Worm (Caenorhabditis elegans): Measurements from ENCODE around the gene R148.3.

R148.3 gene

DNA sequence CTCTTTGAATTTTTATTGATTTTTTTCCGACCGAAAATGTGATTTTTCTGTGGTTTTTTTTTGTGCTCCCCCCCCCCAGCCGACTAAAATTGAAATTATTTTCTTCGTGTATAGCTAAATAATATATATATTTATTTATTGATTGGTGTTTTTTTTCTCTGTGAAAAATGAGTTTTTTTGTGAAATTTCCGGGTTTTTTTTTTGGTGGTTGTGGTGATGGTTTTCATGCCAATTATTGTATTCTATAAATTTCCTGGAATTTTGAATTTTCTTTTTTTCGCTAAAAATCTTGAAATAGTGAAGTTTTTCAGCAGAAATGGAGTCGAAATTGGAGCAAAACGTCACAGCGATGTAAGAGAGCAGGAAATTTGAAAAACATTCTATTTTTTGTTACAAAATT is 8.2 kb downstream of the R148.3 start, which contains the start of gene lmtr-5:
Gene lmtr-5, plus strand, starts transcription at position 301 of the 400 bp plus-strand sequence.
- TF ChIP-seq tab-1 (GFP tag; IDR thresholded peaks at IDR 0.05) = no peak
- no peak for TF ChIP-seq med-1 (GFP tag; optimal IDR thresholded peaks at IDR 0.05; ENCODE audit: insufficient read depth)
- no peak for TF ChIP-seq cog-1 (tag; optimal IDR thresholded peaks at IDR 0.05)
- no peak for TF ChIP-seq T22C8.4 (GFP tag; IDR thresholded peaks at IDR 0.05)
- TF ChIP-seq ztf-29 (GFP tag; IDR thresholded peaks at IDR 0.05) = no peak
- TF ChIP-seq ztf-23 (GFP tag; IDR thresholded peaks at IDR 0.05) = no peak
- TF ChIP-seq flt-1 (GFP tag; IDR thresholded peaks at IDR 0.05) = no peak
- TF ChIP-seq ref-1 (GFP tag; conservative IDR thresholded peaks at IDR 0.05) = no peak
- TF ChIP-seq klf-2 (GFP tag; conservative IDR thresholded peaks at IDR 0.05) = no peak

DNA sequence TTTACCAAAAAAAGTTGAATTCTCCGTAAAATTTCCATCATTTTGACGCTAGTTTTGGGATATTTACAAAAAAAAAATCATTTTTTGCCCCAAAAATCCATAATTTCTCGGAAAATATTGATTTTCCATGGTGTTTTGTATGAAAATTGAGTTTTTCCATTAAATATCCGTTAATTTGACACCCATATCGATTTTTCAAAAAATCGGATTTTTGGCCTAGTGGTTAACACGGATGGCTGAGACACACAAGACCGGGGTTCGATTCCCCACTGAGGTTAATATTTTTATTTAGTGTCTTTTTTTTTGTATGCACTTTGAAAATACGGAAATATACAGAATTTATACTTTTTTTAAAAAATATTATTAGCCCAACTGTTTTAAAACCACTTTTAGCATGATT is 10.1 kb downstream of the R148.3 start:
- TF ChIP-seq ztf-23 (GFP tag; IDR thresholded peaks at IDR 0.05) (no peak), med-1 (GFP tag; optimal IDR thresholded peaks at IDR 0.05; ENCODE audit: insufficient read depth) (no peak), T22C8.4 (GFP tag; IDR thresholded peaks at IDR 0.05) (no peak), flt-1 (GFP tag; IDR thresholded peaks at IDR 0.05) (no peak), tab-1 (GFP tag; IDR thresholded peaks at IDR 0.05) (no peak), cog-1 (tag; optimal IDR thresholded peaks at IDR 0.05) (no peak), ref-1 (GFP tag; conservative IDR thresholded peaks at IDR 0.05) (no peak), klf-2 (GFP tag; conservative IDR thresholded peaks at IDR 0.05) (no peak), ztf-29 (GFP tag; IDR thresholded peaks at IDR 0.05) (no peak)

DNA sequence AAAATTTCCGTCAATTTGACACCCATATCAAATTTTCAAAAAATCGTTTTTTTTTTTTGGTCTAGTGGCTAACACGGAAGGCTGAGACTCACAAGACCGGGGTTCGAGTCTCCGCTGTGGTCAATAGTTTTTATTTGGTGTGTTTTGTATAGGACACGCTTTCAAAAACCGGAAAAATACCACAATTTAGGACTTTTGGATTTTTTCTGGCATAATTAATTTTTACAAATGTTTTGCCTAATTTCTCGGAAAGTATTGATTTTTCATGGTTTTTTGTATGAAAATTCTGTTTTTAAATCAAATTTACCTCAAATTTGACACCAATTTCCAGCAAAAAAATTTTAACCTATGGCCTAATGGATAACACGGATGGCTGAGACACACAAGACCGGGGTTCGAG is 10.8 kb downstream of the R148.3 start, which contains the start of gene mks-1:
Gene mks-1, plus strand, starts transcription at position 301 of the 400 bp plus-strand sequence.
- TF ChIP-seq med-1 (GFP tag; optimal IDR thresholded peaks at IDR 0.05; ENCODE audit: insufficient read depth) (no peak), cog-1 (tag; optimal IDR thresholded peaks at IDR 0.05) (no peak), ref-1 (GFP tag; conservative IDR thresholded peaks at IDR 0.05) (no peak), tab-1 (GFP tag; IDR thresholded peaks at IDR 0.05) (no peak), ztf-23 (GFP tag; IDR thresholded peaks at IDR 0.05) (no peak), T22C8.4 (GFP tag; IDR thresholded peaks at IDR 0.05) (no peak)

DNA sequence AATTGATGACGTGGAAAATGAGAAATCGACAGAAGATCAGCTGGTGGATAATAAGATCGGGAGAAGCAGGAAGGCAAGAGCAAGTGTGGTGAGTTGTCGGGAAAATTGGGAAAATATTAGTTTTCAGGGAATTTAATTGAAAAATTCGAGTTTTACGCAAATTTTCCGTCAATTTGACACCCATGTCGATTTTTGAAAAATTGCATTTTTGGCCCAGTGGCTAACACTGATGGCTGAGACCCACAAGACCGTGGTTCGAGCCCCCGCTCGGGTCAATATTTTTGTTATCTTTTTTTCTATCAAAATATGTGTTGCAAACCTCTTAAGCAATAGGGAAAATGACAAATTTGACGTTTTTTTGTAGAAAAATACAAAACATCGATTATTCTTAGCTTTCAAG is 13.4 kb downstream of the R148.3 start:
- TF ChIP-seq ztf-23 (GFP tag; IDR thresholded peaks at IDR 0.05) = no peak
- TF ChIP-seq cog-1 (tag; optimal IDR thresholded peaks at IDR 0.05) = no peak
- TF ChIP-seq tab-1 (GFP tag; IDR thresholded peaks at IDR 0.05) = no peak
- no peak for TF ChIP-seq ref-1 (GFP tag; conservative IDR thresholded peaks at IDR 0.05)
- TF ChIP-seq flt-1 (GFP tag; IDR thresholded peaks at IDR 0.05) = no peak
- TF ChIP-seq T22C8.4 (GFP tag; IDR thresholded peaks at IDR 0.05) = no peak
- no peak for TF ChIP-seq ztf-29 (GFP tag; IDR thresholded peaks at IDR 0.05)
- TF ChIP-seq med-1 (GFP tag; optimal IDR thresholded peaks at IDR 0.05; ENCODE audit: insufficient read depth) = no peak
- no peak for TF ChIP-seq klf-2 (GFP tag; conservative IDR thresholded peaks at IDR 0.05)

DNA sequence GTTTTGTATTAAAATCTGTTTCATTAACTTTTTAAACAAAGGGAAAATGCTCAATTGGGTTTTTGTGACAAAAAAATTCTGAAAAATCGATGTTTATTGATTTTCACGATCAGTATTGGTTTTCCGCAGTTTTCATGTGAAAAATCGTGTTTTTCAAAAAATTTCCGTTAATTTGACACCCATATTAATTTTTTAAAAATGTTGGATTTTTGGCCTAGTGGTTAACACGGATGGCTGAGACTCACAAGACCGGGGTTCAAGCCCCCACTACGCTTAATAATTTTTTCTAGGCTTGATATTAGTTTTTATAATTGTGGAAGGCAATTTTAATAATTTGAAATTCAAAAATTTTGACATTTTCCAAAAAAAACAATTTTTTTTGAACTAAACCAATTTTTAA is 15.5 kb downstream of the R148.3 start:
- TF ChIP-seq flt-1 (GFP tag; IDR thresholded peaks at IDR 0.05) (no peak), cog-1 (tag; optimal IDR thresholded peaks at IDR 0.05) (no peak), ztf-23 (GFP tag; IDR thresholded peaks at IDR 0.05) (no peak), med-1 (GFP tag; optimal IDR thresholded peaks at IDR 0.05; ENCODE audit: insufficient read depth) (no peak), ztf-29 (GFP tag; IDR thresholded peaks at IDR 0.05) (no peak), tab-1 (GFP tag; IDR thresholded peaks at IDR 0.05) (no peak), ref-1 (GFP tag; conservative IDR thresholded peaks at IDR 0.05) (no peak), klf-2 (GFP tag; conservative IDR thresholded peaks at IDR 0.05) (no peak), T22C8.4 (GFP tag; IDR thresholded peaks at IDR 0.05) (no peak)

DNA sequence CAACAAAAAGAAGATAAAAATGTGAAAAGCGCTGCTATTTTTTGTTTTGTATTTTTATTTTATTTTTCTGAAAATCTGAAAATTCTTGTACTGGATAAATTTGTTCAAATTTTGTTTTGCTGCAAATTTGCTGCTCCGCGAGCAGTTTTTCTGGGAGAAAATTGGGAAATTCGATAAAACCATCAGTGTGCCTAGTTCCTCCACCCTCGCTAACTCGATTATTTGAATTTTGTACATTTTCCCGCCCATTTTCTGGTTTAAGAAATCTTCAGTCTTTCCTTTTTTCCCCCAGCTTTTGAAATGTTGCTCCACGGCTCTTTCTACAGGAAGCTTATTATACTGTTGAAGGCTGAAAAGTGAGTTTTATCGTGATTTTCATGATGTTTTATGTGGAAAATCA is 16.1 kb downstream of the R148.3 start, which contains the start of gene R148.8:
Gene R148.8, plus strand, starts transcription at position 301 of the 400 bp plus-strand sequence.
- TF ChIP-seq flt-1 (GFP tag; IDR thresholded peaks at IDR 0.05) (no peak), cog-1 (tag; optimal IDR thresholded peaks at IDR 0.05) (no peak), klf-2 (GFP tag; conservative IDR thresholded peaks at IDR 0.05) (no peak), tab-1 (GFP tag; IDR thresholded peaks at IDR 0.05) (no peak), ztf-23 (GFP tag; IDR thresholded peaks at IDR 0.05) (no peak), ref-1 (GFP tag; conservative IDR thresholded peaks at IDR 0.05) (no peak), med-1 (GFP tag; optimal IDR thresholded peaks at IDR 0.05; ENCODE audit: insufficient read depth) (no peak), ztf-29 (GFP tag; IDR thresholded peaks at IDR 0.05) (no peak), T22C8.4 (GFP tag; IDR thresholded peaks at IDR 0.05) (no peak)

DNA sequence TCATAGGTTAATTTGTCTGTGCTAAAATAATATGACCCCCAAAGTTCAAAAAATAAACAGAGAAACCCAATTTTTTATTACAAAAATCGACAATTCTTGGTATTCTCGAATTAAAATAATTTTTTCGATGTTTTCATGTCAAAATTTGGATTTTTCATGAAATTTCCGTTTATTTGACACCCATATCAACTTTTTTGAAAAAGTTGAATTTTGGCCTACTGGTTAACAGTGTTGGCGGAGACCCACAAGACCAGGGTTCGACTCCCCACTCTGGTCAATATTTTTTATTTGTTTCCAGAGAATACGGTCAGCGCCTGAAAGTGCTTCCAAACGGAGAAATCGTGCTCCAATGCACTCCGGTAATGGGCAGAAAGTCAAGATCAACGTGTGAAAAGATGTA is 16.6 kb downstream of the R148.3 start:
- no peak for TF ChIP-seq ztf-23 (GFP tag; IDR thresholded peaks at IDR 0.05)
- TF ChIP-seq med-1 (GFP tag; optimal IDR thresholded peaks at IDR 0.05; ENCODE audit: insufficient read depth) = no peak
- no peak for TF ChIP-seq klf-2 (GFP tag; conservative IDR thresholded peaks at IDR 0.05)
- TF ChIP-seq ztf-29 (GFP tag; IDR thresholded peaks at IDR 0.05) = no peak
- TF ChIP-seq T22C8.4 (GFP tag; IDR thresholded peaks at IDR 0.05) = no peak
- TF ChIP-seq ref-1 (GFP tag; conservative IDR thresholded peaks at IDR 0.05) = no peak
- TF ChIP-seq flt-1 (GFP tag; IDR thresholded peaks at IDR 0.05) = no peak
- no peak for TF ChIP-seq cog-1 (tag; optimal IDR thresholded peaks at IDR 0.05)

DNA sequence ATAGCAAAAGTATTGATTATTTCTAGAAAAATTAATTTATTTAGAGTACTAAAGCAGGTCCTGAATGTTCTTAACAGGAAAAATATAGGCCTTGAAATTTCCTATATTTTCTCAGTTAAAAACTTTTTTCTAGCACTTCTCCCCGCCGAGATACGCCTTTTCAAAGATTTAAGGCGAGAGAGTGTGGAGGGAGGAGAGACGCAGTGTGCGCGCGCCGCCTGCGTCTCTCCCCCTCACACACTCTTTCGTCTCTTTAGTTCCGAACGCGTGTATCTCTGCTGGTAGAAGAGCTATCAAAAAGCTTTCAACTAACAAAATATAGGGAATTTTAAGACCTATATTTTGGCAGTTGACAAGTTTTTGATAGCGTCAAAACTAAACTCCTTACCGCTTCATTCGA is 22.8 kb downstream of the R148.3 start:
- TF ChIP-seq flt-1 (GFP tag; IDR thresholded peaks at IDR 0.05) = no peak
- TF ChIP-seq ztf-23 (GFP tag; IDR thresholded peaks at IDR 0.05) = no peak

DNA sequence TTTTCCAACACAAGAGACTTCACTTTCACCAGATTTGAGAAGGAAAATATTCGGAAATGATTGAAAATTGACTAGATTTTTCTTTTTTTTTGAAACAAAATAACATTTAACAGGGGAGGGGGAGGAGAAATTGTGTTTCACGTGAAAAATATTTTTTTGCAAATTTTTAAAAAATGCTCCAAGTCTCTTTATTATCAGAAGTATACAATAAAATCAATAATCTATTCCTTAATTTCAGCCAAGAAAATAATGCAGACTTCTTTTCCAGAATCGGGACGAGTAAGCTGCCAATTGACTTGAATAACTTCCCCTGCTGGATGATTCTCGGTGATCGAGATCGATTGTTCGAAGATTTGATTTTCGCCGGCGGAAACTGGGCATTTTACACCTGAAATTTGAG is 23.2 kb downstream of the R148.3 start, which contains the start of gene R148.7:
Gene R148.7, minus strand, starts transcription at position 101 of the 400 bp plus-strand sequence.
- TF ChIP-seq klf-2 (GFP tag; conservative IDR thresholded peaks at IDR 0.05) = no peak
- TF ChIP-seq ref-1 (GFP tag; conservative IDR thresholded peaks at IDR 0.05) = no peak
- no peak for TF ChIP-seq cog-1 (tag; optimal IDR thresholded peaks at IDR 0.05)
- TF ChIP-seq med-1 (GFP tag; optimal IDR thresholded peaks at IDR 0.05; ENCODE audit: insufficient read depth) = no peak
- TF ChIP-seq tab-1 (GFP tag; IDR thresholded peaks at IDR 0.05) = no peak
- no peak for TF ChIP-seq ztf-23 (GFP tag; IDR thresholded peaks at IDR 0.05)

DNA sequence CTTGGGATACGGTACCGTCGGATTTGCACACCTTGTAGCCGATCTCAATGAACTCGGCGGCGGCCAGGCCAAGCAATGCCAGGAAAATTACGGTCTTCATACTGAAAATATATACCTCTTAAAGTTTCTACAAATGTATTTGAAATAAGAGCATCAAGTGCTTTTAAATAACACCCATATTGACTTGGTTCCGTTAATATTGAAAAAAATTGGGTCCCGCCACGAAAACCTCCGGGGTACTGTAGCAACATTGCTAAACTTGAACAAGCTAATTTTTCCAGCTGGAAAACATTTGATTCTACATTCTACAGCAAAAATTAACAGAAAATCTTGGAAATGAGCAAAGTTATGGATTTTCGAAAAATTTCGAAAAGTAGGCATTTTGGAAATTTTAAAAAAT is 24.3 kb downstream of the R148.3 start, which contains the start of gene heh-1:
Gene heh-1, minus strand, starts transcription at position 101 of the 400 bp plus-strand sequence.
- TF ChIP-seq klf-2 (GFP tag; conservative IDR thresholded peaks at IDR 0.05) = no peak
- no peak for TF ChIP-seq cog-1 (tag; optimal IDR thresholded peaks at IDR 0.05)
- no peak for TF ChIP-seq med-1 (GFP tag; optimal IDR thresholded peaks at IDR 0.05; ENCODE audit: insufficient read depth)
- TF ChIP-seq T22C8.4 (GFP tag; IDR thresholded peaks at IDR 0.05) = no peak
